Worm (Caenorhabditis elegans): Measurements from ENCODE around the gene T04G9.6.

DNA sequence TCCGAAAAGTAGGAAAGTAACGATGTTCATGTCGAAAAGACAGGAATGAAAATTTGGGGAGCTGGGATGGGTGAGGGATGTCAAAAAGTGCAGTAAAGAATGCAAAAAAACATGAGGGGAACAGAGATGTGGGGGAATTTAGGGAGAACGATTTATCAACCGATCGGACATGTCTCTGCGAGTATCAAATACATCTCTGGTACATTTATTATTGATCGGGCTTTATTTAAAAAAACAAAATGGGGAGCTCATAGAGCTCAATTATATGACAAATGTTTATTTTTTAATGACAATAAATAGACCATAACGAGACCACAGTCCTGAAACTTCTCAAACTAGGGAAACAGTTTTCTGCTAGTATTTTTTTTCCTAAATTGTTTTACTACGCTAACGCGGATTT, 25.9 kb upstream of the T04G9.6 start, which contains the start of gene F25E2.2:
- TF ChIP-seq snpc-4 (GFP tag; optimal IDR thresholded peaks at IDR 0.05) (no peak), snpc-4 (tag; optimal IDR thresholded peaks at IDR 0.05) (no peak), lsy-27 (tag; optimal IDR thresholded peaks at IDR 0.05; ENCODE audit: borderline replicate concordance, insufficient read depth) (no peak), hlh-26 (GFP tag; conservative IDR thresholded peaks at IDR 0.05) (no peak), F57C9.4 (tag; optimal IDR thresholded peaks at IDR 0.05) (no peak), aptf-2 (GFP tag; conservative IDR thresholded peaks at IDR 0.05) (no peak), ekl-4 (GFP tag; IDR thresholded peaks at IDR 0.05) (no peak), lin-54 (GFP tag; optimal IDR thresholded peaks at IDR 0.05) (no peak), ztf-28 (GFP tag; IDR thresholded peaks at IDR 0.05) (no peak)

All from whole organism, young adult.